Fruit fly (Drosophila melanogaster): ENCODE measurements around the gene CG32815.

- no peak for TF ChIP-seq CG8159 (tag; optimal IDR thresholded peaks at IDR 0.05)
- no peak for TF ChIP-seq CG9948 (tag; optimal IDR thresholded peaks at IDR 0.05)
- TF ChIP-seq CG12605 (GFP tag; IDR thresholded peaks at IDR 0.05) = 0 out of 2 replicates have a peak, but pooled peaks have one; percentile 24
- peak; percentile 47 for TF ChIP-seq Pif1B (GFP tag; optimal IDR thresholded peaks at IDR 0.05)
- no peak for TF ChIP-seq Snoo (tag; optimal IDR thresholded peaks at IDR 0.05)
- TF ChIP-seq rn (GFP tag; IDR thresholded peaks at IDR 0.05) = no peak
- TF ChIP-seq CG14655 (GFP tag; optimal IDR thresholded peaks at IDR 0.05) = no peak
- TF ChIP-seq CG4496 (GFP tag; IDR thresholded peaks at IDR 0.05) = no peak; the same call in 2 of the 3 replicates
- TF ChIP-seq CG34367 (tag; optimal IDR thresholded peaks at IDR 0.05) = no peak
- TF ChIP-seq fd96Ca (GFP tag; IDR thresholded peaks at IDR 0.05) = no peak
Measured at dm6 chrX:898367-898766, 33.9 kb upstream of the CG32815 start.

All from whole organism, pupa.